Fruit fly (Drosophila melanogaster): ENCODE data around the gene CG12659.

- no peak for TF ChIP-seq CG14711 (tag; optimal IDR thresholded peaks at IDR 0.05)
- no peak for TF ChIP-seq CG12768 (GFP tag; optimal IDR thresholded peaks at IDR 0.05)
- TF ChIP-seq ovo (GFP tag; optimal IDR thresholded peaks at IDR 0.05), result no peak
- TF ChIP-seq CG1620 (GFP tag; optimal IDR thresholded peaks at IDR 0.05), result no peak
- no peak for TF ChIP-seq Crg-1 (GFP tag; optimal IDR thresholded peaks at IDR 0.05)
- TF ChIP-seq bab1 (GFP tag; optimal IDR thresholded peaks at IDR 0.05), result no peak
- no peak for TF ChIP-seq Hr96 (GFP tag; optimal IDR thresholded peaks at IDR 0.05)
- TF ChIP-seq toe (GFP tag; optimal IDR thresholded peaks at IDR 0.05), result no peak
- no peak for TF ChIP-seq CG7101 (tag; optimal IDR thresholded peaks at IDR 0.05)
- no peak for TF ChIP-seq pad (GFP tag; optimal IDR thresholded peaks at IDR 0.05)
- no peak for TF ChIP-seq cnc (optimal IDR thresholded peaks at IDR 0.05)
- TF ChIP-seq kay (GFP tag; ENCODE audit: borderline replicate concordance), result no peak
These were observed 43.3 kb upstream of the CG12659 start for dm6 chrX:8634789-8635188.
